Worm (Caenorhabditis elegans) whole organism, L1 larva: ENCODE results near the gene R05H5.7.
A peak's percentile ranks its signal among the peaks of the same experiment; 100 is the strongest.

ENCODE experiments used
- C04F5.9 ChIP-seq: sonication (generic microtip); optimal IDR thresholded peaks from 2 replicates; lab custom pipeline; 2016; ENCODE audit warnings: missing genetic modification characterization, missing compliant biosample characterization
- F16B12.6 ChIP-seq: fragments of 150-350 bp; optimal IDR thresholded peaks from 2 replicates; lab custom pipeline; 2014; ENCODE audit warnings: missing biosample characterization, missing genetic modification characterization
- Y116A8C.19 ChIP-seq: sonication (generic microtip); optimal IDR thresholded peaks from 2 replicates; lab custom pipeline; 2016; ENCODE audit warnings: missing compliant biosample characterization, missing genetic modification characterization, borderline replicate concordance
- alr-1 ChIP-seq: fragments of 200-800 bp; sonication (Bioruptor generic); optimal IDR thresholded peaks from 2 replicates; lab custom pipeline; 2018; ENCODE audit warnings: borderline replicate concordance, mild to moderate bottlenecking, missing genetic modification characterization, missing compliant biosample characterization
- aly-2 ChIP-seq: fragments of 150-350 bp; optimal IDR thresholded peaks from 2 replicates; lab custom pipeline; 2014; ENCODE audit warnings: missing biosample characterization, missing genetic modification characterization
- ama-1 ChIP-seq: fragments of 150-350 bp; optimal IDR thresholded peaks from 2 replicates; lab custom pipeline; 2014
- blmp-1 ChIP-seq: fragments of 150-350 bp; optimal IDR thresholded peaks from 2 replicates; lab custom pipeline; 2014; ENCODE audit warnings: missing biosample characterization, missing genetic modification characterization
- ceh-63 ChIP-seq: fragments of 200-800 bp; sonication (Bioruptor generic); optimal IDR thresholded peaks from 2 replicates; lab custom pipeline; 2018; ENCODE audit warnings: mild to moderate bottlenecking, missing genetic modification characterization, missing compliant biosample characterization
- ceh-82 ChIP-seq, 3 experiments: fragments of 150-350 bp in 1 of 3; sonication (generic microtip) in 2 of 3; optimal IDR thresholded peaks; 2 replicates each; lab custom pipeline; 2014 to 2017; ENCODE audit warnings: missing biosample characterization in 3 of 3, missing genetic modification characterization in 3 of 3
- ceh-88 ChIP-seq: fragments of 200-800 bp; sonication (Bioruptor generic); IDR thresholded peaks from 2 replicates; pipeline ENCODE4 v1.3.6; 2022; ENCODE audit warnings: missing genetic modification characterization, missing compliant biosample characterization
- dsc-1 ChIP-seq: sonication (generic microtip); optimal IDR thresholded peaks from 2 replicates; lab custom pipeline; 2016; ENCODE audit warnings: mild to moderate bottlenecking, missing genetic modification characterization, missing compliant biosample characterization
- efl-1 ChIP-seq, 4 experiments: fragments of 150-350 bp; optimal IDR thresholded peaks in 3 of 4; peaks in 1 of 4; 1 replicate in 1 of 4; 2 replicates in 3 of 4; lab custom pipeline; 2014; ENCODE audit warnings: missing biosample characterization in 2 of 4, missing genetic modification characterization in 2 of 4, missing genetic modification reagents in 2 of 4
- efl-3 ChIP-seq: fragments of 200-800 bp; sonication (Bioruptor generic); optimal IDR thresholded peaks from 2 replicates; lab custom pipeline; 2018; ENCODE audit warnings: mild to moderate bottlenecking, missing genetic modification characterization, missing compliant biosample characterization
- egl-27 ChIP-seq, 2 experiments: fragments of 150-350 bp in 1 of 2; sonication (generic microtip); optimal IDR thresholded peaks; 3 replicates each; lab custom pipeline; 2017 to 2018; ENCODE audit warnings: missing biosample characterization in 2 of 2, missing genetic modification characterization in 2 of 2, missing genetic modification reagents in 2 of 2
- fkh-10 ChIP-seq: sonication (generic microtip); optimal IDR thresholded peaks from 2 replicates; lab custom pipeline; 2017; ENCODE audit warnings: missing biosample characterization, missing genetic modification reagents, missing genetic modification characterization
- fkh-8 ChIP-seq: sonication (generic microtip); optimal IDR thresholded peaks from 2 replicates; lab custom pipeline; 2016; ENCODE audit warnings: mild to moderate bottlenecking, missing genetic modification characterization, missing compliant biosample characterization
- fos-1 ChIP-seq: fragments of 150-350 bp; optimal IDR thresholded peaks from 2 replicates; lab custom pipeline; 2014; ENCODE audit warnings: missing biosample characterization, missing genetic modification characterization
- irx-1 ChIP-seq: sonication (generic microtip); optimal IDR thresholded peaks from 2 replicates; lab custom pipeline; 2016; ENCODE audit warnings: missing genetic modification characterization, missing compliant biosample characterization
- jun-1 ChIP-seq: fragments of 150-350 bp; optimal IDR thresholded peaks from 2 replicates; lab custom pipeline; 2014; ENCODE audit warnings: missing biosample characterization, missing genetic modification reagents, missing genetic modification characterization
- lin-13 ChIP-seq: fragments of 150-350 bp; optimal IDR thresholded peaks from 2 replicates; lab custom pipeline; 2014; ENCODE audit warnings: missing biosample characterization, missing genetic modification reagents, missing genetic modification characterization
- lin-14 ChIP-seq: fragments of 200-800 bp; sonication (Bioruptor generic); optimal IDR thresholded peaks from 2 replicates; lab custom pipeline; 2018; ENCODE audit warnings: mild to moderate bottlenecking, missing genetic modification characterization, moderate library complexity, missing compliant biosample characterization
- lin-15B ChIP-seq: fragments of 150-350 bp; sonication (generic microtip); optimal IDR thresholded peaks from 3 replicates; lab custom pipeline; 2014; ENCODE audit warnings: missing biosample characterization, missing genetic modification characterization
- lsy-2 ChIP-seq, 2 experiments: fragments of 150-350 bp; optimal IDR thresholded peaks; 2 replicates each; lab custom pipeline; 2014; ENCODE audit warnings: missing biosample characterization in 2 of 2, missing genetic modification characterization in 2 of 2
- mab-9 ChIP-seq: fragments of 200-800 bp; sonication (Bioruptor generic); IDR thresholded peaks from 2 replicates; pipeline ENCODE4 v1.3.6; 2022; ENCODE audit warnings: missing genetic modification reagents, missing genetic modification characterization, missing compliant biosample characterization
- mdl-1 ChIP-seq, 2 experiments: fragments of 150-350 bp; optimal IDR thresholded peaks; 2 replicates each; lab custom pipeline; 2014 to 2017; ENCODE audit warnings: missing biosample characterization in 2 of 2, missing genetic modification characterization in 2 of 2, inconsistent platforms in 1 of 2
- mep-1 ChIP-seq: fragments of 150-350 bp; optimal IDR thresholded peaks from 2 replicates; lab custom pipeline; 2014; ENCODE audit warnings: missing biosample characterization, missing genetic modification characterization
- nhr-11 ChIP-seq: fragments of 150-350 bp; optimal IDR thresholded peaks from 2 replicates; lab custom pipeline; 2014; ENCODE audit warnings: missing biosample characterization, missing genetic modification characterization
- nhr-12 ChIP-seq: sonication (generic microtip); optimal IDR thresholded peaks from 2 replicates; lab custom pipeline; 2017; ENCODE audit warnings: missing biosample characterization, missing genetic modification characterization
- nhr-47 ChIP-seq: sonication (generic microtip); optimal IDR thresholded peaks from 2 replicates; lab custom pipeline; 2016; ENCODE audit warnings: mild to moderate bottlenecking, missing genetic modification characterization, moderate library complexity, missing compliant biosample characterization
- nhr-71 ChIP-seq: sonication (generic microtip); optimal IDR thresholded peaks from 2 replicates; lab custom pipeline; 2016; ENCODE audit warnings: mild to moderate bottlenecking, missing genetic modification characterization, moderate library complexity, missing compliant biosample characterization
- nhr-76 ChIP-seq: sonication (generic microtip); optimal IDR thresholded peaks from 2 replicates; lab custom pipeline; 2017; ENCODE audit warnings: missing biosample characterization, missing genetic modification characterization
- nhr-90 ChIP-seq: sonication (generic microtip); optimal IDR thresholded peaks from 2 replicates; lab custom pipeline; 2016; ENCODE audit warnings: mild to moderate bottlenecking, missing genetic modification characterization, missing compliant biosample characterization; ENCODE audit not compliant: poor library complexity
- pag-3 ChIP-seq: sonication (generic microtip); optimal IDR thresholded peaks from 2 replicates; lab custom pipeline; 2017; ENCODE audit warnings: missing genetic modification characterization, mild to moderate bottlenecking, missing compliant biosample characterization, antibody characterized with exemption, borderline replicate concordance; ENCODE audit not compliant: insufficient read depth
- rnt-1 ChIP-seq: sonication (generic microtip); optimal IDR thresholded peaks from 2 replicates; lab custom pipeline; 2016; ENCODE audit warnings: mild to moderate bottlenecking, missing genetic modification characterization, moderate library complexity, missing compliant biosample characterization
- snpc-4 ChIP-seq: fragments of 150-350 bp; optimal IDR thresholded peaks from 2 replicates; lab custom pipeline; 2014; ENCODE audit warnings: missing biosample characterization, missing genetic modification characterization
- snu-23 ChIP-seq: sonication (generic microtip); optimal IDR thresholded peaks from 2 replicates; lab custom pipeline; 2016; ENCODE audit warnings: missing genetic modification characterization, missing compliant biosample characterization
- tlp-1 ChIP-seq: fragments of 150-350 bp; optimal IDR thresholded peaks from 2 replicates; lab custom pipeline; 2014; ENCODE audit warnings: missing biosample characterization, missing genetic modification characterization
- unc-130 ChIP-seq: fragments of 150-350 bp; optimal IDR thresholded peaks from 2 replicates; lab custom pipeline; 2017; ENCODE audit warnings: missing biosample characterization, missing genetic modification characterization, inconsistent platforms
- unc-62 ChIP-seq: fragments of 150-350 bp; optimal IDR thresholded peaks from 2 replicates; lab custom pipeline; 2014; ENCODE audit warnings: missing biosample characterization, missing genetic modification reagents, missing genetic modification characterization
- unc-98 ChIP-seq: fragments of 200-800 bp; sonication (Bioruptor generic); IDR thresholded peaks from 2 replicates; pipeline ENCODE4 v1.3.6; 2022; ENCODE audit warnings: missing genetic modification characterization, missing compliant biosample characterization
- vab-15 ChIP-seq: sonication (generic microtip); optimal IDR thresholded peaks from 2 replicates; lab custom pipeline; 2017; ENCODE audit warnings: missing genotype, mild to moderate bottlenecking, missing genetic modification characterization, missing compliant biosample characterization
- zag-1 ChIP-seq: fragments of 150-350 bp; optimal IDR thresholded peaks from 2 replicates; lab custom pipeline; 2014; ENCODE audit warnings: missing biosample characterization, missing genetic modification characterization
- zip-4 ChIP-seq: fragments of 200-800 bp; sonication (Bioruptor generic); optimal IDR thresholded peaks from 2 replicates; lab custom pipeline; 2018; ENCODE audit warnings: mild to moderate bottlenecking, missing genetic modification characterization, moderate library complexity, missing compliant biosample characterization
- ztf-11 ChIP-seq, 2 experiments: sonication (generic microtip); optimal IDR thresholded peaks; 2 replicates each; lab custom pipeline; 2016 to 2017; ENCODE audit warnings: missing genetic modification characterization in 2 of 2, missing biosample characterization in 1 of 2, missing compliant biosample characterization in 1 of 2
- ztf-4 ChIP-seq: fragments of 150-350 bp; optimal IDR thresholded peaks from 2 replicates; lab custom pipeline; 2014; ENCODE audit warnings: missing biosample characterization, missing genetic modification characterization

The R05H5.7 gene

DNA sequence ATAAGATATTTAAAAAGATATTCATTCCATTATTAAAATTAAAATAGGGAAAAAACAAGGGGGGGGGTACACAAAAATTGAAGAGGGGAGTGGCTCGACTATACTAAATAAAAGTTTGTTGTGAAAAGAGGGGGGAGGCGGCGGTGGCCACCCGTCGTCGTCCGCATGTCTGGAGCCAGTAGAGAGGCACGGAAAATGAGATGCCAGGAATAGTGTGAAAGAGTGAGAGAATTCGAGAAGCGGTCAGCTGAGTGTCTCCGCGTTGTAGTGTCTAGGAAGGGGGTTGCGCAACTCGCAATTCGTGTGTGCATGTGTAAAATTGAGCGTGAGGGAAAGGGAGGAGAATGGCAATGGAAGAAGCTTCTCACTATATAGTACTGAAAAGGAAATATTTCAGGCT lies 10.0 kb downstream of the R05H5.7 start (continued):
- no peak for TF ChIP-seq egl-27 (tag; optimal IDR thresholded peaks at IDR 0.05; lab: Kevin White, UChicago)
- no peak for TF ChIP-seq lin-15B (tag; lab: Kevin White, UChicago)
- TF ChIP-seq nhr-90 (tag; lab: Kevin White, UChicago): no peak
- no peak for TF ChIP-seq zip-4 (GFP tag; lab: Kevin White, UChicago)
- TF ChIP-seq snpc-4 (tag; lab: Kevin White, UChicago): no peak
- no peak for TF ChIP-seq unc-62 (GFP tag; lab: Kevin White, UChicago)
- no peak for TF ChIP-seq zag-1 (tag; lab: Kevin White, UChicago)
- TF ChIP-seq nhr-47 (tag; lab: Kevin White, UChicago): peak; percentile 7
- TF ChIP-seq nhr-11: peak; percentile 26
- no peak for TF ChIP-seq fos-1
- TF ChIP-seq fkh-8: no peak
- peak in 1 of 3 experiments; percentile 27 for TF ChIP-seq ceh-82 (tag; optimal IDR thresholded peaks at IDR 0.05; lab: Kevin White, UChicago)
- no peak for TF ChIP-seq mep-1
- no peak for TF ChIP-seq fkh-10
- TF ChIP-seq rnt-1 (tag; lab: Kevin White, UChicago): peak; percentile 41
- no peak for TF ChIP-seq lin-13
- TF ChIP-seq ama-1 (lab: Kevin White, UChicago): no peak
- no peak for TF ChIP-seq nhr-12 (tag; lab: Kevin White, UChicago)
- TF ChIP-seq ztf-11 (tag; optimal IDR thresholded peaks at IDR 0.05; lab: Kevin White, UChicago): no peak
- TF ChIP-seq efl-3: no peak
- no peak for TF ChIP-seq vab-15 (tag; lab: Kevin White, UChicago)
- no peak for TF ChIP-seq aly-2
- no peak for TF ChIP-seq C04F5.9 (tag; lab: Kevin White, UChicago)
- no peak for TF ChIP-seq unc-130 (tag; lab: Kevin White, UChicago)

DNA sequence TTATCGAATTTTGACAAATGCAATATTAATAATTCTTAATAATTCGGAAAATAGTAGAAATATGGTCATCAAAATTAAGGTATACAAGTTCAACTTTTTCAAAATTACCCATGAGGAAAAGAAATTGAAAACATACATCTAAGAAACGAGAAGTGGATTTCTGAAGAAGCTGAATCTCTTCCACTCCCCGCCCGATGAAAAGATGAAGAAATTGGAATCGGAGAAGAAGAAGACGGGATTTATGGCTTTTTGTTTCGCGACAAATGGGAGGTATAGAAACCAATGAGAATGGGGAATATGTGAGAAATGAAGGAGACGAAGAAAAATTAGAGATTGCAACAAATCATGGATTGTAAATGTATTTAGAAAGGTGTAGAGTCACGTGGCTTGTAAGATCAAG lies 10.8 kb downstream of the R05H5.7 start:
- TF ChIP-seq ama-1 (lab: Kevin White, UChicago): no peak
- no peak for TF ChIP-seq lsy-2 (tag; optimal IDR thresholded peaks at IDR 0.05; lab: Kevin White, UChicago)
- no peak for TF ChIP-seq mab-9 (GFP tag; lab: Robert Waterston, UW)
- TF ChIP-seq irx-1 (tag; lab: Kevin White, UChicago): no peak
- no peak for TF ChIP-seq Y116A8C.19 (tag; lab: Kevin White, UChicago)
- TF ChIP-seq lin-14 (GFP tag; lab: Kevin White, UChicago): no peak
- no peak for TF ChIP-seq efl-1 (optimal IDR thresholded peaks at IDR 0.05; lab: Kevin White, UChicago)
- TF ChIP-seq efl-1 (GFP tag; optimal IDR thresholded peaks at IDR 0.05 in 1 of 2; lab: Kevin White, UChicago): no peak
- TF ChIP-seq ceh-88 (GFP tag; lab: Robert Waterston, UW): no peak; the same call in 1 of the 2 replicates
- TF ChIP-seq nhr-90 (tag; lab: Kevin White, UChicago): no peak
- TF ChIP-seq unc-98: no peak
- TF ChIP-seq jun-1: no peak
- peak; percentile 46 for TF ChIP-seq nhr-71 (tag; lab: Kevin White, UChicago)
- no peak for TF ChIP-seq snu-23
- TF ChIP-seq blmp-1: peak; percentile 53
- no peak for TF ChIP-seq nhr-76
- TF ChIP-seq C04F5.9 (tag; lab: Kevin White, UChicago): no peak
- TF ChIP-seq pag-3 (tag; lab: Kevin White, UChicago): no peak
- TF ChIP-seq F16B12.6 (tag; lab: Kevin White, UChicago): no peak
- TF ChIP-seq dsc-1 (tag; lab: Kevin White, UChicago): peak; percentile 54
- TF ChIP-seq tlp-1 (tag; lab: Kevin White, UChicago): no peak
- no peak for TF ChIP-seq ztf-4 (tag; lab: Kevin White, UChicago)
- TF ChIP-seq alr-1 (tag; lab: Kevin White, UChicago): no peak
- TF ChIP-seq rnt-1 (tag; lab: Kevin White, UChicago): peak; percentile 43
- no peak for TF ChIP-seq mdl-1 (tag; optimal IDR thresholded peaks at IDR 0.05; lab: Kevin White, UChicago)
- no peak for TF ChIP-seq ceh-63 (GFP tag; lab: Kevin White, UChicago)
- TF ChIP-seq nhr-11: no peak
